Worm (Caenorhabditis elegans): ENCODE measurements around the gene ule-5.

- TF ChIP-seq ama-1 (optimal IDR thresholded peaks at IDR 0.05): no peak
- TF ChIP-seq flt-1 (GFP tag; IDR thresholded peaks at IDR 0.05): no peak
- TF ChIP-seq sea-1 (GFP tag; conservative IDR thresholded peaks at IDR 0.05): no peak
- TF ChIP-seq hmbx-1 (tag; optimal IDR thresholded peaks at IDR 0.05): no peak
- TF ChIP-seq tra-4 (tag; optimal IDR thresholded peaks at IDR 0.05): no peak
- no peak for TF ChIP-seq hmg-4 (GFP tag; optimal IDR thresholded peaks at IDR 0.05)
- no peak for TF ChIP-seq pes-1 (GFP tag; IDR thresholded peaks at IDR 0.05)
- no peak for TF ChIP-seq hnd-1 (tag; optimal IDR thresholded peaks at IDR 0.05)
- no peak for TF ChIP-seq aly-1 (tag; optimal IDR thresholded peaks at IDR 0.05)
- TF ChIP-seq ceh-13 (GFP tag; optimal IDR thresholded peaks at IDR 0.05): no peak
These were observed 27.1 kb downstream of the ule-5 start, which contains the start of gene Y62H9A.15 for ce11 chrX:11910046-11910445.
